Fruit fly (Drosophila melanogaster) whole organism, embryonic: Measurements from ENCODE around the gene Tango5.

Experiments
- CG10147 ChIP-seq: fragments of 200-800 bp; sonication (Bioruptor generic); optimal IDR thresholded peaks from 2 replicates; lab custom pipeline; 2019; ENCODE audit warnings: missing biosample characterization, mild to moderate bottlenecking, missing genetic modification characterization, moderate library complexity
- CG10654 ChIP-seq: fragments of 200-800 bp; sonication (Bioruptor generic); optimal IDR thresholded peaks from 2 replicates; lab custom pipeline; 2016; ENCODE audit warnings: missing biosample characterization, missing genetic modification characterization
- CG10979 ChIP-seq: fragments of 200-800 bp; sonication (Bioruptor generic); optimal IDR thresholded peaks from 2 replicates; lab custom pipeline; 2018; ENCODE audit warnings: missing biosample characterization, mild to moderate bottlenecking, missing genetic modification characterization, moderate library complexity
- CG12299 ChIP-seq: fragments of 200-800 bp; sonication (Bioruptor generic); optimal IDR thresholded peaks from 2 replicates; lab custom pipeline; 2018; ENCODE audit warnings: missing biosample characterization, mild to moderate bottlenecking, missing genetic modification characterization
- CG13296 ChIP-seq: fragments of 200-800 bp; sonication (Bioruptor generic); optimal IDR thresholded peaks from 3 replicates; lab custom pipeline; 2018; ENCODE audit warnings: missing biosample characterization, mild to moderate bottlenecking, missing genetic modification characterization
- CG14860 ChIP-seq: fragments of 200-800 bp; sonication (Bioruptor generic); IDR thresholded peaks from 3 replicates; pipeline ENCODE4 v1.3.6; 2022; ENCODE audit warnings: missing biosample characterization, missing genetic modification characterization; ENCODE audit not compliant: partially characterized antibody
- CG15269 ChIP-seq: fragments of 200-800 bp; sonication (Bioruptor generic); optimal IDR thresholded peaks from 2 replicates; lab custom pipeline; 2018; ENCODE audit warnings: missing biosample characterization, mild to moderate bottlenecking, missing genetic modification characterization, moderate library complexity
- CG15601 ChIP-seq: fragments of 200-800 bp; sonication (Bioruptor generic); optimal IDR thresholded peaks from 3 replicates; lab custom pipeline; 2019; ENCODE audit warnings: missing biosample characterization, mild to moderate bottlenecking, missing genetic modification characterization, moderate library complexity
- CG16815 ChIP-seq: fragments of 200-800 bp; sonication (Bioruptor generic); optimal IDR thresholded peaks from 3 replicates; lab custom pipeline; 2017; ENCODE audit warnings: missing biosample characterization, mild to moderate bottlenecking, missing genetic modification characterization
- CG17361 ChIP-seq: fragments of 200-800 bp; sonication (Bioruptor generic); IDR thresholded peaks from 3 replicates; pipeline ENCODE4 v1.3.6; 2022; ENCODE audit warnings: missing biosample characterization, missing genetic modification characterization
- CG2678 ChIP-seq: fragments of 200-800 bp; sonication (Bioruptor generic); optimal IDR thresholded peaks from 3 replicates; lab custom pipeline; 2019; ENCODE audit warnings: missing biosample characterization, mild to moderate bottlenecking, missing genetic modification characterization, moderate library complexity
- CG2712 ChIP-seq: fragments of 200-800 bp; optimal IDR thresholded peaks from 3 replicates; lab custom pipeline; 2019; ENCODE audit warnings: missing biosample characterization, mild to moderate bottlenecking, missing genetic modification characterization, moderate library complexity
- CG4328 ChIP-seq: fragments of 200-800 bp; sonication (Bioruptor generic); optimal IDR thresholded peaks from 3 replicates; lab custom pipeline; 2017; ENCODE audit warnings: missing biosample characterization, missing genetic modification reagents, missing genetic modification characterization
- CG4730 ChIP-seq: fragments of 200-800 bp; sonication (Bioruptor generic); IDR thresholded peaks from 2 replicates; pipeline ENCODE4 v1.3.6; 2022; ENCODE audit warnings: missing biosample characterization, missing genetic modification characterization
- CG4820 ChIP-seq: fragments of 200-800 bp; sonication (Bioruptor generic); optimal IDR thresholded peaks from 3 replicates; lab custom pipeline; 2016; ENCODE audit warnings: missing biosample characterization, missing genetic modification characterization
- CG7357 ChIP-seq: fragments of 200-800 bp; sonication (Bioruptor generic); IDR thresholded peaks from 3 replicates; pipeline ENCODE4 v1.3.6; 2022; ENCODE audit warnings: missing biosample characterization, missing genetic modification characterization
- CG7987 ChIP-seq: fragments of 200-800 bp; sonication (Bioruptor generic); optimal IDR thresholded peaks from 2 replicates; lab custom pipeline; 2018; ENCODE audit warnings: missing biosample characterization, mild to moderate bottlenecking, missing genetic modification characterization, moderate library complexity
- CG8290 ChIP-seq, 3 experiments: fragments of 200-800 bp; sonication (Bioruptor generic); optimal IDR thresholded peaks; 2 replicates each; lab custom pipeline; 2016 to 2019; ENCODE audit warnings: missing biosample characterization in 3 of 3, missing genetic modification characterization in 3 of 3, mild to moderate bottlenecking in 2 of 3, moderate library complexity in 1 of 3
- CG9215 ChIP-seq: fragments of 200-800 bp; sonication (Bioruptor generic); IDR thresholded peaks from 2 replicates; pipeline ENCODE4 v1.3.6; 2022; ENCODE audit warnings: missing biosample characterization, missing genetic modification characterization
- CG9609 ChIP-seq: fragments of 200-800 bp; sonication (Bioruptor generic); optimal IDR thresholded peaks from 3 replicates; lab custom pipeline; 2016; ENCODE audit warnings: missing biosample characterization, missing genetic modification characterization
- Dbx ChIP-seq: fragments of 200-800 bp; sonication (Bioruptor generic); IDR thresholded peaks from 3 replicates; pipeline ENCODE4 v1.3.6; 2022; ENCODE audit warnings: missing biosample characterization, missing genetic modification characterization
- Eip74EF ChIP-seq, 2 experiments: fragments of 200-800 bp in 1 of 2; fragments of >200 bp in 1 of 2; sonication (Bioruptor generic) in 1 of 2; optimal IDR thresholded peaks; 2 replicates each; lab custom pipeline; 2017 to 2019; ENCODE audit warnings: missing biosample characterization in 2 of 2, missing genetic modification characterization in 2 of 2, mild to moderate bottlenecking in 1 of 2, moderate library complexity in 1 of 2
- GATAe ChIP-seq: fragments of 200-800 bp; sonication (Bioruptor generic); conservative IDR thresholded peaks from 2 replicates; pipeline ENCODE4 v1.3.6; 2022; ENCODE audit warnings: missing biosample characterization, missing genetic modification characterization
- Hmr ChIP-seq: fragments of 200-800 bp; sonication (Bioruptor generic); optimal IDR thresholded peaks from 3 replicates; lab custom pipeline; 2017; ENCODE audit warnings: mild to moderate bottlenecking, missing biosample characterization, missing genetic modification reagents, missing genetic modification characterization
- Nf-YA ChIP-seq: fragments of 200-800 bp; sonication (Bioruptor generic); IDR thresholded peaks from 2 replicates; pipeline ENCODE4 v1.3.6; 2022; ENCODE audit warnings: missing biosample characterization, missing genetic modification characterization
- Sox102F ChIP-seq: fragments of 200-800 bp; sonication (Bioruptor generic); optimal IDR thresholded peaks from 2 replicates; lab custom pipeline; 2018; ENCODE audit warnings: missing biosample characterization, mild to moderate bottlenecking, missing genetic modification characterization, moderate library complexity
- Tbp ChIP-seq: fragments of >200 bp; optimal IDR thresholded peaks from 2 replicates; lab custom pipeline; 2018; ENCODE audit warnings: missing biosample characterization, missing genetic modification characterization
- ab ChIP-seq: fragments of 200-800 bp; sonication (Bioruptor generic); optimal IDR thresholded peaks from 2 replicates; lab custom pipeline; 2016; ENCODE audit warnings: missing biosample characterization, missing genetic modification characterization
- ash1 ChIP-seq: fragments of 200-800 bp; sonication (Bioruptor generic); optimal IDR thresholded peaks from 2 replicates; lab custom pipeline; 2018; ENCODE audit warnings: missing biosample characterization, mild to moderate bottlenecking, missing genetic modification characterization
- cg ChIP-seq: fragments of 200-800 bp; sonication (Bioruptor generic); optimal IDR thresholded peaks from 3 replicates; lab custom pipeline; 2019; ENCODE audit warnings: missing biosample characterization, mild to moderate bottlenecking, missing genetic modification characterization, moderate library complexity
- chn ChIP-seq: fragments of 200-800 bp; sonication (Bioruptor generic); optimal IDR thresholded peaks from 2 replicates; lab custom pipeline; 2016; ENCODE audit warnings: missing biosample characterization, missing genetic modification characterization
- crol ChIP-seq: fragments of 200-800 bp; sonication (Bioruptor generic); IDR thresholded peaks from 2 replicates; pipeline ENCODE4 v1.3.6; 2022; ENCODE audit warnings: missing biosample characterization, missing genetic modification characterization
- da ChIP-seq: fragments of 200-800 bp; sonication (Bioruptor generic); optimal IDR thresholded peaks from 2 replicates; lab custom pipeline; 2016; ENCODE audit warnings: missing biosample characterization, missing genetic modification characterization
- dmrt99B ChIP-seq: fragments of 200-800 bp; sonication (Bioruptor generic); optimal IDR thresholded peaks from 2 replicates; lab custom pipeline; 2018; ENCODE audit warnings: missing biosample characterization, mild to moderate bottlenecking, missing genetic modification characterization, moderate library complexity
- en ChIP-seq: fragments of 200-800 bp; sonication (Bioruptor generic); optimal IDR thresholded peaks from 2 replicates; lab custom pipeline; 2016; ENCODE audit warnings: missing biosample characterization, missing genetic modification characterization
- eve ChIP-seq, 2 experiments: fragments of >200 bp; optimal IDR thresholded peaks; 2 replicates each; lab custom pipeline; 2017; ENCODE audit warnings: missing biosample characterization in 2 of 2, missing genetic modification characterization in 2 of 2
- fru ChIP-seq: fragments of >200 bp; optimal IDR thresholded peaks from 2 replicates; lab custom pipeline; 2017
- gsb-n ChIP-seq: fragments of 200-800 bp; sonication (Bioruptor generic); optimal IDR thresholded peaks from 3 replicates; lab custom pipeline; 2018; ENCODE audit warnings: missing biosample characterization, mild to moderate bottlenecking, missing genetic modification characterization
- kay ChIP-seq: fragments of 200-800 bp; sonication (Bioruptor generic); optimal IDR thresholded peaks from 2 replicates; lab custom pipeline; 2016; ENCODE audit warnings: missing biosample characterization, missing genetic modification characterization
- nau ChIP-seq: fragments of 200-800 bp; sonication (Bioruptor generic); optimal IDR thresholded peaks from 3 replicates; lab custom pipeline; 2017; ENCODE audit warnings: missing biosample characterization, mild to moderate bottlenecking, missing genetic modification characterization, missing genetic modification reagents
- org-1 ChIP-seq: fragments of 200-800 bp; sonication (Bioruptor generic); optimal IDR thresholded peaks from 2 replicates; lab custom pipeline; 2017; ENCODE audit warnings: missing biosample characterization, missing genetic modification characterization
- pita ChIP-seq: fragments of 200-800 bp; sonication (Bioruptor generic); optimal IDR thresholded peaks from 2 replicates; lab custom pipeline; 2017; ENCODE audit warnings: missing biosample characterization, mild to moderate bottlenecking, missing genetic modification characterization
- psq ChIP-seq: fragments of 200-800 bp; sonication (Bioruptor generic); optimal IDR thresholded peaks from 2 replicates; lab custom pipeline; 2017; ENCODE audit warnings: missing biosample characterization, missing genetic modification characterization
- pum ChIP-seq: fragments of 200-800 bp; sonication (Bioruptor generic); optimal IDR thresholded peaks from 2 replicates; lab custom pipeline; 2016; ENCODE audit warnings: missing biosample characterization, missing genetic modification characterization
- schlank ChIP-seq: fragments of 200-800 bp; sonication (Bioruptor generic); optimal IDR thresholded peaks from 2 replicates; lab custom pipeline; 2018; ENCODE audit warnings: missing biosample characterization, mild to moderate bottlenecking, missing genetic modification characterization
- tgo ChIP-seq: fragments of 200-800 bp; sonication (Bioruptor generic); IDR thresholded peaks from 3 replicates; pipeline ENCODE4 v1.3.6; 2022; ENCODE audit warnings: missing biosample characterization, missing genetic modification characterization
- tup ChIP-seq: fragments of 200-800 bp; sonication (Bioruptor generic); optimal IDR thresholded peaks from 2 replicates; lab custom pipeline; 2016; ENCODE audit warnings: missing biosample characterization, mild to moderate bottlenecking, missing genetic modification characterization, moderate library complexity
- tx ChIP-seq: fragments of 200-800 bp; sonication (Bioruptor generic); optimal IDR thresholded peaks from 2 replicates; lab custom pipeline; 2016; ENCODE audit warnings: missing biosample characterization, missing genetic modification characterization
- wor ChIP-seq: fragments of 200-800 bp; sonication (Bioruptor generic); IDR thresholded peaks from 2 replicates; pipeline ENCODE4 v1.3.6; 2022; ENCODE audit warnings: missing biosample characterization, missing genetic modification characterization

The Tango5 gene

DNA sequence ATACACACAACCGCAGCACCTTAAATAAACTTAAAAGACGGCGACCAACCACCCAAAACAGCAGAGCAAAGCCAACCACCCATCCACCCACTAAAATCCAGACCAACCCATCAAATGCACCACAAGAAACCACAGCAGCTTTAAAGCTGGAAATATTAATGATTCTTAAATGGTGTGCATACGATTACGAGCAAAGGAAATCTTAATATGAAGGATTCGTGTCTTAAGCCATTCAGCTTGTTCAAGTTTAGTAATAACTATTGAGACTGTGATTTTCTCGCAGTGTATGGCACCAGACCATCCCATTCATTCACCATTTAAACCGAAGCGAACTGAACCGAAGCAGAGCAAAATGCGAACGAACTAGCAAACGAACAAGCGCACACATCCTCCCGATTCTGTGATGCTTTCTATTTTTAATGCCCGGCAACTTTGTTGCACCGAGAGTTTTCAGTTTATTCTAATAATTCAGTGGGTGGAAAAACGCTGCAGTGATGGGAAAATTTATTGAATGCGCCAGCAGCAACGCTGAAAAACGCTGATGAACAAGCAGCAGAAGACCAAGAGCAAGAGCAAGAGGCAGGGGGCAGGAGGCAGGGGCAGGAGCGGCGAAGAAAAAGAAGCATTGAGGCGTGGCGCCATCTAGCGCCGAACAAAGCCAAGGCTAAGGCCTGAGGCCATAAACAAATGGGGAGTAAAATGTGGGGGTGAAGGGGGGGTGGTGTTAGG, 26.6 kb downstream of the Tango5 start (continued):
- TF ChIP-seq GATAe (GFP tag; lab: Robert Waterston, UW): no peak
- no peak; the same call in 1 of the 2 replicates for TF ChIP-seq crol (GFP tag; lab: Robert Waterston, UW)
- peak; percentile 81 for TF ChIP-seq org-1
- peak; percentile 70 for TF ChIP-seq CG9215 (GFP tag; lab: Robert Waterston, UW)
- peak; percentile 57 for TF ChIP-seq tup (GFP tag; lab: Kevin White, UChicago)
- TF ChIP-seq gsb-n (tag; lab: Kevin White, UChicago): peak; percentile 85
- TF ChIP-seq CG13296 (GFP tag; lab: Kevin White, UChicago): peak; percentile 74
- peak; percentile 88 for TF ChIP-seq CG10979 (tag; lab: Kevin White, UChicago)
- peak in 1 of 2 experiments; percentile 97 for TF ChIP-seq eve (GFP tag; optimal IDR thresholded peaks at IDR 0.05; lab: Kevin White, UChicago)
- TF ChIP-seq CG10147: peak; percentile 78
- TF ChIP-seq CG8290 (GFP tag; optimal IDR thresholded peaks at IDR 0.05; lab: Kevin White, UChicago): peak; percentile 9
- TF ChIP-seq CG8290 (tag; optimal IDR thresholded peaks at IDR 0.05; lab: Kevin White, UChicago): peak in 1 of 2 experiments; percentile 96
- peak; percentile 81 for TF ChIP-seq nau
- TF ChIP-seq CG2712 (tag; lab: Kevin White, UChicago): peak; percentile 92
- peak; percentile 95 for TF ChIP-seq dmrt99B
- TF ChIP-seq fru: no peak
- TF ChIP-seq cg (GFP tag; lab: Kevin White, UChicago): peak; percentile 41
- TF ChIP-seq ash1: peak; percentile 46
- peak; percentile 72 for TF ChIP-seq CG7357
- TF ChIP-seq chn (GFP tag; lab: Kevin White, UChicago): peak; percentile 70
- peak; percentile 69 for TF ChIP-seq CG7987 (GFP tag; lab: Kevin White, UChicago)
- peak; percentile 81 for TF ChIP-seq tx (GFP tag; lab: Kevin White, UChicago)
- peak; percentile 39 for TF ChIP-seq CG4328 (GFP tag; lab: Kevin White, UChicago)
- TF ChIP-seq wor (GFP tag; lab: Robert Waterston, UW): peak; percentile 81
- peak; percentile 82 for TF ChIP-seq CG15601 (tag; lab: Kevin White, UChicago)
- TF ChIP-seq en (GFP tag; lab: Kevin White, UChicago): peak; percentile 47
- no peak for TF ChIP-seq pita (GFP tag; lab: Kevin White, UChicago)
- peak; percentile 93 for TF ChIP-seq Sox102F (GFP tag; lab: Kevin White, UChicago)
- peak; percentile 84 for TF ChIP-seq pum
- peak; percentile 88 for TF ChIP-seq CG17361 (GFP tag; lab: Robert Waterston, UW)
- TF ChIP-seq CG15269 (tag; lab: Kevin White, UChicago): peak; percentile 87
- TF ChIP-seq schlank (tag; lab: Kevin White, UChicago): peak; percentile 77
- peak; percentile 84 for TF ChIP-seq tgo (GFP tag; lab: Robert Waterston, UW)
- TF ChIP-seq CG12299 (tag; lab: Kevin White, UChicago): peak; percentile 69
- peak; percentile 92 for TF ChIP-seq CG2678 (tag; lab: Kevin White, UChicago)
- TF ChIP-seq CG14860 (GFP tag; lab: Robert Waterston, UW): no peak
- TF ChIP-seq da: peak; percentile 57
- peak; percentile 35 for TF ChIP-seq ab
- TF ChIP-seq CG9609 (GFP tag; lab: Kevin White, UChicago): peak; percentile 87
- TF ChIP-seq Dbx (GFP tag; lab: Robert Waterston, UW): peak; percentile 78
- TF ChIP-seq psq (GFP tag; lab: Kevin White, UChicago): peak; percentile 51
- peak; percentile 67 for TF ChIP-seq CG16815 (GFP tag; lab: Kevin White, UChicago)
- TF ChIP-seq CG4730 (GFP tag; lab: Robert Waterston, UW): peak; percentile 81
- peak; percentile 88 for TF ChIP-seq Hmr (GFP tag; lab: Kevin White, UChicago)
- TF ChIP-seq Eip74EF (GFP tag; optimal IDR thresholded peaks at IDR 0.05; lab: Kevin White, UChicago): peak in 1 of 2 experiments; percentile 83
- TF ChIP-seq CG4820 (GFP tag; lab: Kevin White, UChicago): peak; percentile 69
- peak; percentile 77 for TF ChIP-seq Nf-YA (GFP tag; lab: Robert Waterston, UW)
- TF ChIP-seq Tbp (GFP tag; lab: Kevin White, UChicago): no peak
- peak; percentile 69 for TF ChIP-seq CG10654 (GFP tag; lab: Kevin White, UChicago)
- TF ChIP-seq kay (GFP tag; lab: Kevin White, UChicago): peak; percentile 22
